Worm (Caenorhabditis elegans) whole organism, early embryonic: ENCODE measurements around the gene nspe-2.

Source experiments
- aly-1 ChIP-seq: sonication (generic microtip); optimal IDR thresholded peaks from 2 replicates; lab custom pipeline; 2016; ENCODE audit warnings: missing genetic modification characterization, missing compliant biosample characterization
- ama-1 ChIP-seq: fragments of 150-350 bp; optimal IDR thresholded peaks from 2 replicates; lab custom pipeline; 2014
- ceh-13 ChIP-seq: fragments of 200-800 bp; sonication (Bioruptor generic); optimal IDR thresholded peaks from 2 replicates; lab custom pipeline; 2018; ENCODE audit warnings: mild to moderate bottlenecking, missing genetic modification characterization, missing compliant biosample characterization
- ceh-36 ChIP-seq: sonication (generic microtip); optimal IDR thresholded peaks from 2 replicates; lab custom pipeline; 2016; ENCODE audit warnings: missing genetic modification characterization, inconsistent platforms, missing compliant biosample characterization
- ets-7 ChIP-seq: sonication (generic microtip); optimal IDR thresholded peaks from 2 replicates; lab custom pipeline; 2016; ENCODE audit warnings: missing genotype, missing genetic modification characterization, missing compliant biosample characterization
- flt-1 ChIP-seq: fragments of 200-800 bp; sonication (Bioruptor generic); IDR thresholded peaks from 2 replicates; pipeline ENCODE4 v1.3.6; 2022; ENCODE audit warnings: missing genetic modification characterization, missing compliant biosample characterization
- hmg-4 ChIP-seq: fragments of 200-800 bp; sonication (Bioruptor generic); optimal IDR thresholded peaks from 2 replicates; lab custom pipeline; 2018; ENCODE audit warnings: mild to moderate bottlenecking, missing genetic modification characterization, missing compliant biosample characterization
- hnd-1 ChIP-seq: sonication (generic microtip); optimal IDR thresholded peaks from 2 replicates; lab custom pipeline; 2016; ENCODE audit warnings: missing genetic modification characterization, missing compliant biosample characterization
- pes-1 ChIP-seq: fragments of 200-800 bp; sonication (Bioruptor generic); IDR thresholded peaks from 2 replicates; pipeline ENCODE4 v1.3.6; 2022; ENCODE audit warnings: missing genetic modification reagents, missing genetic modification characterization, missing compliant biosample characterization
- scrt-1 ChIP-seq: fragments of 200-800 bp; sonication (Bioruptor generic); IDR thresholded peaks from 2 replicates; pipeline ENCODE4 v1.3.6; 2022; ENCODE audit warnings: missing genetic modification characterization, missing compliant biosample characterization
- sea-1 ChIP-seq: fragments of 200-800 bp; sonication (Bioruptor generic); conservative IDR thresholded peaks from 2 replicates; pipeline ENCODE4 v1.3.6; 2022; ENCODE audit warnings: missing genetic modification characterization, missing compliant biosample characterization
- tbx-11 ChIP-seq: fragments of 200-800 bp; sonication (Bioruptor generic); IDR thresholded peaks from 2 replicates; pipeline ENCODE4 v1.3.6; 2022; ENCODE audit warnings: missing genetic modification characterization, missing compliant biosample characterization
- tbx-37 ChIP-seq: fragments of 200-800 bp; sonication (Bioruptor generic); conservative IDR thresholded peaks from 2 replicates; pipeline ENCODE4 v1.3.6; 2022; ENCODE audit warnings: missing genetic modification reagents, missing genetic modification characterization, missing compliant biosample characterization

- TF ChIP-seq ama-1 (lab: Kevin White, UChicago) (no peak), hnd-1 (no peak), pes-1 (GFP tag; lab: Robert Waterston, UW) (no peak), aly-1 (tag; lab: Kevin White, UChicago) (no peak), scrt-1 (GFP tag; lab: Robert Waterston, UW) (no peak), flt-1 (GFP tag; lab: Robert Waterston, UW) (no peak), ceh-13 (GFP tag; lab: Kevin White, UChicago) (no peak), hmg-4 (GFP tag; lab: Kevin White, UChicago) (no peak), tbx-37 (GFP tag; lab: Robert Waterston, UW) (no peak), sea-1 (GFP tag; lab: Robert Waterston, UW) (no peak), ceh-36 (no peak), ets-7 (tag; lab: Kevin White, UChicago) (no peak), tbx-11 (no peak)
Measured at ce11 chrII:12615413-12615812, 3.8 kb downstream of the nspe-2 start.
